Fruit fly (Drosophila melanogaster) whole organism, embryonic: ENCODE data around the gene bin.

Experiments
- Adf1 ChIP-seq: fragments of 200-800 bp; sonication (Bioruptor generic); IDR thresholded peaks from 2 replicates; pipeline ENCODE4 v1.3.6; 2022; ENCODE audit warnings: missing biosample characterization, missing genetic modification characterization
- Atf-2 ChIP-seq: fragments of 200-800 bp; sonication (Bioruptor generic); optimal IDR thresholded peaks from 2 replicates; lab custom pipeline; 2016; ENCODE audit warnings: missing biosample characterization, missing genetic modification characterization
- CG10267 ChIP-seq: fragments of 200-800 bp; sonication (Bioruptor generic); optimal IDR thresholded peaks from 2 replicates; lab custom pipeline; 2018; ENCODE audit warnings: missing biosample characterization, mild to moderate bottlenecking, missing genetic modification characterization, moderate library complexity
- CG12155 ChIP-seq: fragments of 200-800 bp; sonication (Bioruptor generic); optimal IDR thresholded peaks from 3 replicates; lab custom pipeline; 2016; ENCODE audit warnings: missing biosample characterization, missing genetic modification characterization
- CG13287 ChIP-seq: fragments of 200-800 bp; sonication (Bioruptor generic); IDR thresholded peaks from 2 replicates; pipeline ENCODE4 v1.3.6; 2022; ENCODE audit warnings: missing biosample characterization, missing genetic modification characterization; ENCODE audit not compliant: partially characterized antibody
- CG14441 ChIP-seq: fragments of 200-800 bp; sonication (Bioruptor generic); IDR thresholded peaks from 2 replicates; pipeline ENCODE4 v1.3.6; 2022; ENCODE audit warnings: missing biosample characterization, missing genetic modification characterization
- CG15011 ChIP-seq: fragments of 200-800 bp; sonication (Bioruptor generic); optimal IDR thresholded peaks from 3 replicates; lab custom pipeline; 2018; ENCODE audit warnings: missing biosample characterization, mild to moderate bottlenecking, missing genetic modification characterization
- CG1529 ChIP-seq: fragments of 200-800 bp; sonication (Bioruptor generic); optimal IDR thresholded peaks from 3 replicates; lab custom pipeline; 2018; ENCODE audit warnings: missing biosample characterization, missing genetic modification characterization
- CG1602 ChIP-seq: fragments of 200-800 bp; sonication (Bioruptor generic); optimal IDR thresholded peaks from 3 replicates; lab custom pipeline; 2016; ENCODE audit warnings: missing biosample characterization, missing genetic modification characterization
- CG1647 ChIP-seq: fragments of 200-800 bp; sonication (Bioruptor generic); optimal IDR thresholded peaks from 3 replicates; lab custom pipeline; 2016; ENCODE audit warnings: missing biosample characterization, missing genetic modification characterization
- CG16779 ChIP-seq: fragments of 200-800 bp; sonication (Bioruptor generic); IDR thresholded peaks from 2 replicates; pipeline ENCODE4 v1.3.6; 2022; ENCODE audit warnings: missing biosample characterization, missing genetic modification characterization
- CG17802 ChIP-seq: fragments of 200-800 bp; sonication (Bioruptor generic); optimal IDR thresholded peaks from 2 replicates; lab custom pipeline; 2018; ENCODE audit warnings: missing biosample characterization, mild to moderate bottlenecking, missing genetic modification characterization, moderate library complexity
- CG1832 ChIP-seq: fragments of 200-800 bp; sonication (Bioruptor generic); optimal IDR thresholded peaks from 2 replicates; lab custom pipeline; 2017; ENCODE audit warnings: missing biosample characterization, mild to moderate bottlenecking, missing genetic modification characterization, inconsistent platforms
- CG18476 ChIP-seq: fragments of 200-800 bp; sonication (Bioruptor generic); optimal IDR thresholded peaks from 2 replicates; lab custom pipeline; 2016; ENCODE audit warnings: missing biosample characterization, mild to moderate bottlenecking, missing genetic modification characterization
- CG18599 ChIP-seq: fragments of 200-800 bp; sonication (Bioruptor generic); optimal IDR thresholded peaks from 3 replicates; lab custom pipeline; 2017; ENCODE audit warnings: missing biosample characterization, missing genetic modification characterization, mild to moderate bottlenecking, moderate library complexity, missing genetic modification reagents
- CG2712 ChIP-seq: fragments of 200-800 bp; optimal IDR thresholded peaks from 3 replicates; lab custom pipeline; 2019; ENCODE audit warnings: missing biosample characterization, mild to moderate bottlenecking, missing genetic modification characterization, moderate library complexity
- CG3065 ChIP-seq: fragments of 200-800 bp; sonication (Bioruptor generic); optimal IDR thresholded peaks from 2 replicates; lab custom pipeline; 2016; ENCODE audit warnings: missing biosample characterization, missing genetic modification characterization
- CG42726 ChIP-seq: fragments of 200-800 bp; sonication (Bioruptor generic); IDR thresholded peaks from 2 replicates; pipeline ENCODE4 v1.3.6; 2022; ENCODE audit warnings: missing biosample characterization, missing genetic modification characterization; ENCODE audit not compliant: partially characterized antibody
- CG4854 ChIP-seq: fragments of 200-800 bp; sonication (Bioruptor generic); optimal IDR thresholded peaks from 2 replicates; lab custom pipeline; 2016; ENCODE audit warnings: missing biosample characterization, missing genetic modification characterization, inconsistent platforms
- CG7786 ChIP-seq: fragments of 200-800 bp; sonication (Bioruptor generic); optimal IDR thresholded peaks from 2 replicates; lab custom pipeline; 2016; ENCODE audit warnings: missing biosample characterization, missing genetic modification characterization
- CG8089 ChIP-seq: fragments of 200-800 bp; sonication (Bioruptor generic); optimal IDR thresholded peaks from 3 replicates; lab custom pipeline; 2016; ENCODE audit warnings: missing biosample characterization, missing genetic modification characterization
- CG8281 ChIP-seq: fragments of 200-800 bp; sonication (Bioruptor generic); optimal IDR thresholded peaks from 2 replicates; lab custom pipeline; 2018; ENCODE audit warnings: missing biosample characterization, mild to moderate bottlenecking, missing genetic modification characterization, moderate library complexity
- CHES-1-like ChIP-seq: fragments of 200-800 bp; sonication (Bioruptor generic); optimal IDR thresholded peaks from 2 replicates; lab custom pipeline; 2016; ENCODE audit warnings: missing biosample characterization, missing genetic modification characterization
- CrebB ChIP-seq: fragments of 200-800 bp; sonication (Bioruptor generic); optimal IDR thresholded peaks from 3 replicates; lab custom pipeline; 2018; ENCODE audit warnings: missing biosample characterization, mild to moderate bottlenecking, missing genetic modification characterization
- Dref ChIP-seq: fragments of 200-800 bp; sonication (Bioruptor generic); IDR thresholded peaks from 2 replicates; pipeline ENCODE4 v1.3.6; 2022; ENCODE audit warnings: missing biosample characterization, missing genetic modification characterization
- E2f2 ChIP-seq: fragments of 200-800 bp; sonication (Bioruptor generic); IDR thresholded peaks from 2 replicates; pipeline ENCODE4 v1.3.6; 2022; ENCODE audit warnings: missing biosample characterization, missing genetic modification characterization
- HHEX ChIP-seq: fragments of 200-800 bp; sonication (Bioruptor generic); optimal IDR thresholded peaks from 3 replicates; lab custom pipeline; 2017; ENCODE audit warnings: missing biosample characterization, mild to moderate bottlenecking, missing genetic modification characterization, missing genetic modification reagents
- MESR4 ChIP-seq: fragments of 200-800 bp; sonication (Bioruptor generic); optimal IDR thresholded peaks from 2 replicates; lab custom pipeline; 2018; ENCODE audit warnings: missing biosample characterization, mild to moderate bottlenecking, missing genetic modification characterization, moderate library complexity
- Max ChIP-seq: fragments of 200-800 bp; sonication (Bioruptor generic); optimal IDR thresholded peaks from 2 replicates; lab custom pipeline; 2016; ENCODE audit warnings: missing biosample characterization, mild to moderate bottlenecking, missing genetic modification characterization
- Oaz ChIP-seq: fragments of 200-800 bp; sonication (Bioruptor generic); IDR thresholded peaks from 2 replicates; pipeline ENCODE4 v1.3.6; 2022; ENCODE audit warnings: missing biosample characterization, missing genetic modification characterization
- Usf ChIP-seq: fragments of 200-800 bp; sonication (Bioruptor generic); optimal IDR thresholded peaks from 2 replicates; lab custom pipeline; 2017; ENCODE audit warnings: missing genotype, missing biosample characterization, missing genetic modification characterization
- YL-1 ChIP-seq: fragments of 200-800 bp; sonication (Bioruptor generic); optimal IDR thresholded peaks from 3 replicates; lab custom pipeline; 2017; ENCODE audit warnings: missing biosample characterization, mild to moderate bottlenecking, missing genetic modification characterization
- bab2 ChIP-seq: fragments of 200-800 bp; sonication (Bioruptor generic); optimal IDR thresholded peaks from 2 replicates; lab custom pipeline; 2016; ENCODE audit warnings: missing biosample characterization, missing genetic modification characterization
- cad ChIP-seq: fragments of >200 bp; optimal IDR thresholded peaks from 2 replicates; lab custom pipeline; 2017; ENCODE audit warnings: missing biosample characterization, missing genetic modification characterization
- caup ChIP-seq: fragments of 200-800 bp; sonication (Bioruptor generic); optimal IDR thresholded peaks from 3 replicates; lab custom pipeline; 2017; ENCODE audit warnings: missing biosample characterization, mild to moderate bottlenecking, missing genetic modification characterization, moderate library complexity; ENCODE audit not compliant: severe bottlenecking
- ci ChIP-seq: fragments of 200-800 bp; sonication (Bioruptor generic); IDR thresholded peaks from 3 replicates; pipeline ENCODE4 v1.3.6; 2022; ENCODE audit warnings: missing biosample characterization, missing genetic modification characterization
- da ChIP-seq: fragments of 200-800 bp; sonication (Bioruptor generic); optimal IDR thresholded peaks from 2 replicates; lab custom pipeline; 2016; ENCODE audit warnings: missing biosample characterization, missing genetic modification characterization
- disco-r ChIP-seq: fragments of 200-800 bp; sonication (Bioruptor generic); optimal IDR thresholded peaks from 2 replicates; lab custom pipeline; 2016; ENCODE audit warnings: missing biosample characterization, missing genetic modification characterization
- ewg ChIP-seq: fragments of 200-800 bp; sonication (Bioruptor generic); optimal IDR thresholded peaks from 3 replicates; lab custom pipeline; 2017; ENCODE audit warnings: mild to moderate bottlenecking, missing biosample characterization, missing genetic modification reagents, missing genetic modification characterization
- gcm2 ChIP-seq: fragments of 200-800 bp; sonication (Bioruptor generic); optimal IDR thresholded peaks from 2 replicates; lab custom pipeline; 2016; ENCODE audit warnings: missing biosample characterization, missing genetic modification characterization
- ham ChIP-seq: fragments of 200-800 bp; sonication (Bioruptor generic); IDR thresholded peaks from 2 replicates; pipeline ENCODE4 v1.3.6; 2022; ENCODE audit warnings: missing biosample characterization, missing genetic modification characterization
- inv ChIP-seq: fragments of 200-800 bp; sonication (Bioruptor generic); IDR thresholded peaks from 2 replicates; pipeline ENCODE4 v1.3.6; 2022; ENCODE audit warnings: missing biosample characterization, missing genetic modification characterization; ENCODE audit not compliant: partially characterized antibody
- lmd ChIP-seq: fragments of 200-800 bp; sonication (Bioruptor generic); IDR thresholded peaks from 2 replicates; pipeline ENCODE4 v1.3.6; 2022; ENCODE audit warnings: missing biosample characterization, missing genetic modification characterization
- pho ChIP-seq: fragments of 200-800 bp; sonication (Bioruptor generic); optimal IDR thresholded peaks from 2 replicates; lab custom pipeline; 2016; ENCODE audit warnings: missing biosample characterization, missing genetic modification characterization
- prd ChIP-seq, 3 experiments: fragments of >200 bp in 2 of 3; fragments of 200-800 bp in 1 of 3; sonication (Bioruptor generic) in 1 of 3; optimal IDR thresholded peaks in 2 of 3; IDR thresholded peaks in 1 of 3; 2 replicates in 2 of 3; 3 replicates in 1 of 3; pipeline versions ENCODE4 v1.3.6 to Lab custom; 2017 to 2022; ENCODE audit warnings: missing biosample characterization in 1 of 3, missing genetic modification characterization in 1 of 3
- psq ChIP-seq: fragments of 200-800 bp; sonication (Bioruptor generic); optimal IDR thresholded peaks from 2 replicates; lab custom pipeline; 2017; ENCODE audit warnings: missing biosample characterization, missing genetic modification characterization
- repo ChIP-seq: fragments of 200-800 bp; sonication (Bioruptor generic); optimal IDR thresholded peaks from 2 replicates; lab custom pipeline; 2016; ENCODE audit warnings: missing biosample characterization, missing genetic modification characterization
- sens-2 ChIP-seq: fragments of 200-800 bp; sonication (Bioruptor generic); IDR thresholded peaks from 2 replicates; pipeline ENCODE4 v1.3.6; 2022; ENCODE audit warnings: missing biosample characterization, missing genetic modification characterization
- so ChIP-seq: fragments of 200-800 bp; sonication (Bioruptor generic); IDR thresholded peaks from 3 replicates; pipeline ENCODE4 v1.3.6; 2022; ENCODE audit warnings: missing biosample characterization, missing genetic modification characterization
- sr ChIP-seq: fragments of 200-800 bp; sonication (Bioruptor generic); IDR thresholded peaks from 3 replicates; pipeline ENCODE4 v1.3.6; 2022; ENCODE audit warnings: missing biosample characterization, missing genetic modification characterization
- ttk ChIP-seq: fragments of 200-800 bp; sonication (Bioruptor generic); IDR thresholded peaks from 2 replicates; pipeline ENCODE4 v2.1.2; 2022; ENCODE audit warnings: missing biosample characterization, missing genetic modification characterization

Gene bin

DNA sequence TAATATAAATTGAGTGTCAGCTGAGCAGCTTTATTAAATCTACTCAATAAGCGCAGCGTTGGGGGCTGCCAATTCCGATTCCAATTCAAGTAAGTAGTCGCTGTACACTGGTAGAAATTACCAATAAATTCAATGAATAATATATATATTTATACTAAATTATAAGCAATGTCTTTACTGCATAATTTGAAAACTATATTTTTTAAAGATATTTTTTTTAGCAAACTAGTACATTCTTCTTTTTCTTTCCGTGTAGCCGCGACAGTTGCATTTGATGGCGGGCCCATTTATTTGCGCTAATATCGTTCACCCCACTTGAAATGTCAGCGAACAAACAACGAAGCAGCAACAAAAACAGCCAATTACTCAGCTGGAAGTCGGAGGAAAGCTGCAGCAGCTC, 13.0 kb upstream of the bin start (continued):
- TF ChIP-seq cad (GFP tag; lab: Kevin White, UChicago) (no peak), pho (GFP tag; lab: Kevin White, UChicago) (no peak), ci (GFP tag; lab: Robert Waterston, UW) (peak; percentile 75), Dref (no peak), prd (optimal IDR thresholded peaks at IDR 0.05; lab: Kevin White, UChicago) (no peak), prd (GFP tag; IDR thresholded peaks at IDR 0.05; lab: Robert Waterston, UW) (peak; percentile 72), ttk (GFP tag; lab: Robert Waterston, UW) (peak; percentile 58; the same call in 1 of the 2 replicates), CG3065 (no peak), CG1602 (GFP tag; lab: Kevin White, UChicago) (peak; percentile 39), CrebB (tag; lab: Kevin White, UChicago) (no peak), CG8281 (tag; lab: Kevin White, UChicago) (no peak), lmd (GFP tag; lab: Robert Waterston, UW) (peak; percentile 58), CG13287 (GFP tag; lab: Robert Waterston, UW) (no peak), CG1647 (GFP tag; lab: Kevin White, UChicago) (no peak), CG15011 (peak; percentile 2), CG18476 (GFP tag; lab: Kevin White, UChicago) (no peak), Oaz (GFP tag; lab: Robert Waterston, UW) (no peak), sens-2 (GFP tag; lab: Robert Waterston, UW) (peak; percentile 46; the same call in 1 of the 2 replicates), ewg (GFP tag; lab: Kevin White, UChicago) (peak; percentile 45), inv (GFP tag; lab: Robert Waterston, UW) (no peak), CG1832 (GFP tag; lab: Kevin White, UChicago) (no peak), Atf-2 (GFP tag; lab: Kevin White, UChicago) (no peak), disco-r (GFP tag; lab: Kevin White, UChicago) (no peak), CG10267 (tag; lab: Kevin White, UChicago) (peak; percentile 57), CG1529 (no peak), Adf1 (GFP tag; lab: Robert Waterston, UW) (no peak), CG12155 (GFP tag; lab: Kevin White, UChicago) (peak; percentile 39), YL-1 (GFP tag; lab: Kevin White, UChicago) (no peak), E2f2 (peak; percentile 28; the same call in 1 of the 2 replicates), bab2 (GFP tag; lab: Kevin White, UChicago) (no peak), psq (GFP tag; lab: Kevin White, UChicago) (no peak), CG17802 (tag; lab: Kevin White, UChicago) (no peak), so (GFP tag; lab: Robert Waterston, UW) (peak; percentile 74; the same call in 2 of the 3 replicates), Max (no peak), CG14441 (GFP tag; lab: Robert Waterston, UW) (peak; percentile 46; the same call in 1 of the 2 replicates), repo (GFP tag; lab: Kevin White, UChicago) (no peak), caup (GFP tag; lab: Kevin White, UChicago) (peak; percentile 44), da (GFP tag; lab: Kevin White, UChicago) (no peak), Usf (GFP tag; lab: Kevin White, UChicago) (no peak), CG42726 (GFP tag; lab: Robert Waterston, UW) (no peak), sr (GFP tag; lab: Robert Waterston, UW) (no peak), CG7786 (GFP tag; lab: Kevin White, UChicago) (no peak), CHES-1-like (GFP tag; lab: Kevin White, UChicago) (no peak), MESR4 (no peak), CG16779 (GFP tag; lab: Robert Waterston, UW) (no peak), CG8089 (no peak), HHEX (peak; percentile 29), CG4854 (GFP tag; lab: Kevin White, UChicago) (no peak), CG2712 (tag; lab: Kevin White, UChicago) (peak; percentile 72), gcm2 (no peak), CG18599 (GFP tag; lab: Kevin White, UChicago) (peak; percentile 50), ham (GFP tag; lab: Robert Waterston, UW) (no peak)
